Worm (Caenorhabditis elegans) whole organism, mixed stage, embryonic: ENCODE measurements around the gene B0496.1.

Experiments
- M03D4.4 ChIP-seq: sonication (generic microtip); optimal IDR thresholded peaks from 2 replicates; lab custom pipeline; 2017; ENCODE audit warnings: mild to moderate bottlenecking, missing genetic modification characterization, missing compliant biosample characterization
- bed-3 ChIP-seq: fragments of 200-800 bp; sonication (Bioruptor generic); optimal IDR thresholded peaks from 3 replicates; lab custom pipeline; 2018; ENCODE audit warnings: mild to moderate bottlenecking, missing genetic modification characterization, moderate library complexity, missing compliant biosample characterization
- blmp-1 ChIP-seq: fragments of 150-350 bp; optimal IDR thresholded peaks from 2 replicates; lab custom pipeline; 2014; ENCODE audit warnings: missing biosample characterization, missing genetic modification characterization
- ceh-39 ChIP-seq: fragments of 150-350 bp; optimal IDR thresholded peaks from 2 replicates; lab custom pipeline; 2014; ENCODE audit warnings: missing biosample characterization, missing genetic modification characterization
- ceh-43 ChIP-seq: fragments of 200-800 bp; sonication (Bioruptor generic); optimal IDR thresholded peaks from 2 replicates; lab custom pipeline; 2018; ENCODE audit warnings: mild to moderate bottlenecking, missing genetic modification characterization, moderate library complexity, missing compliant biosample characterization
- ceh-83 ChIP-seq: fragments of 200-800 bp; sonication (Bioruptor generic); optimal IDR thresholded peaks from 2 replicates; lab custom pipeline; 2018; ENCODE audit warnings: mild to moderate bottlenecking, missing genetic modification characterization, missing compliant biosample characterization
- cnd-1 ChIP-seq: fragments of 200-800 bp; sonication (Bioruptor generic); optimal IDR thresholded peaks from 2 replicates; lab custom pipeline; 2018; ENCODE audit warnings: mild to moderate bottlenecking, missing genetic modification characterization, missing compliant biosample characterization
- drap-1 ChIP-seq: fragments of 200-800 bp; sonication (Bioruptor generic); optimal IDR thresholded peaks from 3 replicates; lab custom pipeline; 2018; ENCODE audit warnings: mild to moderate bottlenecking, missing genetic modification characterization, missing compliant biosample characterization
- elt-1 ChIP-seq: sonication (generic microtip); optimal IDR thresholded peaks from 2 replicates; lab custom pipeline; 2017; ENCODE audit warnings: missing genetic modification characterization, mild to moderate bottlenecking, missing compliant biosample characterization, antibody characterized with exemption, moderate library complexity, borderline replicate concordance; ENCODE audit not compliant: insufficient read depth
- elt-3 ChIP-seq: fragments of 150-350 bp; optimal IDR thresholded peaks from 2 replicates; lab custom pipeline; 2014; ENCODE audit warnings: missing biosample characterization, missing genetic modification characterization
- flh-1 ChIP-seq: fragments of 200-800 bp; sonication (Bioruptor generic); optimal IDR thresholded peaks from 2 replicates; lab custom pipeline; 2018; ENCODE audit warnings: mild to moderate bottlenecking, missing genetic modification characterization, moderate library complexity, missing compliant biosample characterization
- hlh-1 ChIP-seq: fragments of 150-350 bp; optimal IDR thresholded peaks from 2 replicates; lab custom pipeline; 2014; ENCODE audit warnings: missing biosample characterization, missing genetic modification reagents, missing genetic modification characterization
- lin-13 ChIP-seq: fragments of 150-350 bp; optimal IDR thresholded peaks from 2 replicates; lab custom pipeline; 2014; ENCODE audit warnings: missing biosample characterization, missing genetic modification characterization
- lin-32 ChIP-seq: fragments of 200-800 bp; sonication (Bioruptor generic); optimal IDR thresholded peaks from 2 replicates; lab custom pipeline; 2018; ENCODE audit warnings: mild to moderate bottlenecking, missing genetic modification characterization, missing compliant biosample characterization
- lsy-2 ChIP-seq: fragments of 150-350 bp; optimal IDR thresholded peaks from 2 replicates; lab custom pipeline; 2014; ENCODE audit warnings: missing biosample characterization, missing genetic modification characterization
- mab-5 ChIP-seq: fragments of 150-350 bp; optimal IDR thresholded peaks from 2 replicates; lab custom pipeline; 2014; ENCODE audit warnings: missing biosample characterization, missing genetic modification characterization
- mep-1 ChIP-seq: fragments of 150-350 bp; optimal IDR thresholded peaks from 2 replicates; lab custom pipeline; 2017; ENCODE audit warnings: missing biosample characterization, missing genetic modification reagents, missing genetic modification characterization, inconsistent platforms
- mls-2 ChIP-seq: sonication (generic microtip); optimal IDR thresholded peaks from 2 replicates; lab custom pipeline; 2016; ENCODE audit warnings: mild to moderate bottlenecking, missing genetic modification characterization, moderate library complexity, missing compliant biosample characterization
- nhr-12 ChIP-seq: fragments of 150-350 bp; optimal IDR thresholded peaks from 2 replicates; lab custom pipeline; 2014; ENCODE audit warnings: missing biosample characterization, missing genetic modification characterization
- nhr-2 ChIP-seq: fragments of 150-350 bp; optimal IDR thresholded peaks from 2 replicates; lab custom pipeline; 2014; ENCODE audit warnings: missing biosample characterization, missing genetic modification characterization
- nhr-237 ChIP-seq: fragments of 150-350 bp; optimal IDR thresholded peaks from 2 replicates; lab custom pipeline; 2014; ENCODE audit warnings: missing biosample characterization, missing genetic modification characterization
- nhr-28 ChIP-seq: fragments of 150-350 bp; optimal IDR thresholded peaks from 2 replicates; lab custom pipeline; 2014; ENCODE audit warnings: missing biosample characterization, missing genetic modification characterization
- nhr-76 ChIP-seq: sonication (generic microtip); optimal IDR thresholded peaks from 2 replicates; lab custom pipeline; 2017; ENCODE audit warnings: missing biosample characterization, missing genetic modification characterization
- pha-4 ChIP-seq: fragments of 150-350 bp; optimal IDR thresholded peaks from 2 replicates; lab custom pipeline; 2018; ENCODE audit warnings: missing biosample characterization, missing genetic modification reagents, missing genetic modification characterization
- sem-2 ChIP-seq: fragments of 200-800 bp; sonication (Bioruptor generic); optimal IDR thresholded peaks from 2 replicates; lab custom pipeline; 2018; ENCODE audit warnings: mild to moderate bottlenecking, missing genetic modification characterization, missing compliant biosample characterization
- sptf-1 ChIP-seq: sonication (generic microtip); optimal IDR thresholded peaks from 2 replicates; lab custom pipeline; 2017; ENCODE audit warnings: mild to moderate bottlenecking, missing genetic modification characterization, moderate library complexity, missing compliant biosample characterization
- tbx-8 ChIP-seq: fragments of 200-800 bp; sonication (Bioruptor generic); optimal IDR thresholded peaks from 2 replicates; lab custom pipeline; 2018; ENCODE audit warnings: mild to moderate bottlenecking, missing genetic modification characterization, moderate library complexity, missing compliant biosample characterization
- unc-120 ChIP-seq: sonication (generic microtip); optimal IDR thresholded peaks from 2 replicates; lab custom pipeline; 2017; ENCODE audit warnings: missing genetic modification characterization, missing compliant biosample characterization; ENCODE audit not compliant: poor library complexity, severe bottlenecking
- unc-39 ChIP-seq: fragments of 150-350 bp; optimal IDR thresholded peaks from 2 replicates; lab custom pipeline; 2014; ENCODE audit warnings: missing biosample characterization, missing genetic modification characterization
- unc-62 ChIP-seq: fragments of 150-350 bp; optimal IDR thresholded peaks from 2 replicates; lab custom pipeline; 2014; ENCODE audit warnings: missing biosample characterization, missing genetic modification reagents, missing genetic modification characterization
- zip-8 ChIP-seq: fragments of 150-350 bp; optimal IDR thresholded peaks from 2 replicates; lab custom pipeline; 2014; ENCODE audit warnings: missing biosample characterization, missing genetic modification characterization

The B0496.1 gene

ce11 chrIV:7428347-7428746 lies 17.7 kb upstream of the B0496.1 start:
- TF ChIP-seq mls-2 (tag; lab: Kevin White, UChicago) (no peak), elt-1 (tag; lab: Kevin White, UChicago) (no peak), cnd-1 (tag; lab: Kevin White, UChicago) (no peak), bed-3 (GFP tag; lab: Kevin White, UChicago) (no peak), hlh-1 (no peak)

ce11 chrIV:7428998-7429397 lies 17.1 kb upstream of the B0496.1 start:
- TF ChIP-seq ceh-43 (GFP tag; lab: Kevin White, UChicago), result no peak
- no peak for TF ChIP-seq M03D4.4 (tag; lab: Kevin White, UChicago)
- TF ChIP-seq sptf-1 (tag; lab: Kevin White, UChicago), result no peak
- TF ChIP-seq pha-4, result no peak
- no peak for TF ChIP-seq lin-32 (GFP tag; lab: Kevin White, UChicago)
- TF ChIP-seq mep-1 (tag; lab: Kevin White, UChicago), result no peak
- TF ChIP-seq sem-2 (GFP tag; lab: Kevin White, UChicago), result no peak
- TF ChIP-seq unc-120 (tag; lab: Kevin White, UChicago), result peak; percentile 57
- peak; percentile 86 for TF ChIP-seq hlh-1
- no peak for TF ChIP-seq lsy-2 (tag; lab: Kevin White, UChicago)
- TF ChIP-seq nhr-237, result no peak
- TF ChIP-seq unc-39 (tag; lab: Kevin White, UChicago), result no peak
- peak; percentile 61 for TF ChIP-seq unc-62 (GFP tag; lab: Kevin White, UChicago)
- TF ChIP-seq cnd-1 (tag; lab: Kevin White, UChicago), result no peak
- no peak for TF ChIP-seq nhr-12

- TF ChIP-seq hlh-1 (no peak), unc-120 (tag; lab: Kevin White, UChicago) (no peak), nhr-28 (no peak), flh-1 (GFP tag; lab: Kevin White, UChicago) (no peak), unc-39 (tag; lab: Kevin White, UChicago) (no peak), ceh-43 (GFP tag; lab: Kevin White, UChicago) (no peak), pha-4 (no peak), M03D4.4 (tag; lab: Kevin White, UChicago) (no peak), bed-3 (GFP tag; lab: Kevin White, UChicago) (no peak), mab-5 (tag; lab: Kevin White, UChicago) (no peak), zip-8 (tag; lab: Kevin White, UChicago) (no peak), mls-2 (tag; lab: Kevin White, UChicago) (no peak), sptf-1 (tag; lab: Kevin White, UChicago) (no peak), mep-1 (tag; lab: Kevin White, UChicago) (no peak), ceh-83 (GFP tag; lab: Kevin White, UChicago) (no peak), elt-3 (tag; lab: Kevin White, UChicago) (no peak), lsy-2 (tag; lab: Kevin White, UChicago) (no peak), nhr-2 (no peak), blmp-1 (no peak), ceh-39 (tag; lab: Kevin White, UChicago) (no peak)
Observed at ce11 chrIV:7433858-7434257, 12.2 kb upstream of the B0496.1 start, which contains the start of gene B0496.11. Gene B0496.11, minus strand, starts transcription at chrIV:7433958.

DNA sequence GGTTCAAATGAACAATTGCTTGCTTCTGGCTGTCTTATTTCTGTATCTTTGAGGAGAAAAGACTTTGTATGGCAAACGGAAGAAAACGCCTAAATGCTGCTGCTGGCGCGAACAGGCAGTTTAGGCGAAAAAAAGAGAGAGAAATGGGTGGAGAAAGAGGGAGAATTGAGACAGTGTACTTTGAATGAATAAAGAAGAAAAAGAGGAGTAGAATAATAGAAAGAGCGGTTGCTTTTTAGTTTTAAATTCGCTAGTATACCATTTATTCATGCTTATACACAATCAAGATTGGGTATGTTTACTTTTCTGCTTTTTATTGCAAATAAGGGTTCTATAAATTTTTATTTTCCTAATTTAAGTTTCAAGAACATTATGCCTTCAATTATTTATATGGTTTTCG lies 6.7 kb upstream of the B0496.1 start:
- TF ChIP-seq sptf-1 (tag; lab: Kevin White, UChicago) (no peak), lin-13 (tag; lab: Kevin White, UChicago) (no peak), lsy-2 (tag; lab: Kevin White, UChicago) (no peak), bed-3 (GFP tag; lab: Kevin White, UChicago) (no peak), nhr-2 (no peak), pha-4 (no peak), ceh-43 (GFP tag; lab: Kevin White, UChicago) (no peak), nhr-237 (no peak), nhr-28 (no peak), nhr-76 (tag; lab: Kevin White, UChicago) (no peak), elt-3 (tag; lab: Kevin White, UChicago) (no peak), ceh-83 (GFP tag; lab: Kevin White, UChicago) (no peak), unc-62 (GFP tag; lab: Kevin White, UChicago) (no peak), flh-1 (GFP tag; lab: Kevin White, UChicago) (no peak), blmp-1 (no peak)

- TF ChIP-seq nhr-28, result no peak
- no peak for TF ChIP-seq pha-4
- no peak for TF ChIP-seq cnd-1 (tag; lab: Kevin White, UChicago)
- TF ChIP-seq unc-62 (GFP tag; lab: Kevin White, UChicago), result no peak
- TF ChIP-seq unc-39 (tag; lab: Kevin White, UChicago), result no peak
- TF ChIP-seq lin-32 (GFP tag; lab: Kevin White, UChicago), result no peak
- no peak for TF ChIP-seq drap-1 (GFP tag; lab: Kevin White, UChicago)
- no peak for TF ChIP-seq tbx-8 (GFP tag; lab: Kevin White, UChicago)
- TF ChIP-seq, all 35 proteins: peak for 0
Observed at ce11 chrIV:7440238-7440637, 5.9 kb upstream of the B0496.1 start.
